Fruit fly (Drosophila melanogaster): ENCODE measurements around the gene Gr36b.

DNA sequence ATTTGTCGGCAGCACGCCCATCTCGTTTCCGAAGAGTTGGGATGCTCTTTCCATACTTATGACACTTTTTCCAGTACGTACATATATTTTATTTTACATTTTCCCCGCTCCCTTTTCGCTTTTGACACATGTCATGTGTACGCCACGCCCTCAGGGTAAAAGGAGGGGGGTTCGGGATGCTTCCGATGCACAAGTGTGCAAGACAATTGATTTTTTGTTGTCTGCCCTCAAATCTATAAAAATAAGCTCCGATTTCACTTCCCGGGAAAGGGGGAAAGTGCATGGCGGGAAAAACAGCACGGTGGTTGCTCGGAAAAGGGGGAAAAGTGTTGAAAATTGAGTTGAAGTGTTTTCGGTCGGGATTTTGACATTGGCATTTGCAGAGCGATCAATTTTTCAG is 48.5 kb downstream of the Gr36b start:
- no peak for TF ChIP-seq psq (optimal IDR thresholded peaks at IDR 0.05)
- TF ChIP-seq EcR (GFP tag; optimal IDR thresholded peaks at IDR 0.05), result no peak
- no peak for TF ChIP-seq pan (optimal IDR thresholded peaks at IDR 0.05)
- no peak for TF ChIP-seq usp (GFP tag; optimal IDR thresholded peaks at IDR 0.05)
- no peak for TF ChIP-seq CG8478 (optimal IDR thresholded peaks at IDR 0.05)
- no peak for TF ChIP-seq Dll (optimal IDR thresholded peaks at IDR 0.05)

All from whole organism.